Fruit fly (Drosophila melanogaster) whole organism, embryonic: ENCODE data around the gene Rai1.

ENCODE experiments used
- Bdp1 ChIP-seq: fragments of 200-800 bp; sonication (Bioruptor generic); optimal IDR thresholded peaks from 3 replicates; lab custom pipeline; 2016; ENCODE audit warnings: missing biosample characterization, missing genetic modification characterization
- C15 ChIP-seq: fragments of 200-800 bp; sonication (Bioruptor generic); IDR thresholded peaks from 3 replicates; pipeline ENCODE4 v1.3.6; 2022; ENCODE audit warnings: missing biosample characterization, missing genetic modification characterization
- CG10462 ChIP-seq: fragments of 200-800 bp; sonication (Bioruptor generic); optimal IDR thresholded peaks from 2 replicates; lab custom pipeline; 2016; ENCODE audit warnings: missing biosample characterization, missing genetic modification characterization
- CG10543 ChIP-seq: fragments of 200-800 bp; sonication (Bioruptor generic); optimal IDR thresholded peaks from 3 replicates; lab custom pipeline; 2017; ENCODE audit warnings: missing biosample characterization, mild to moderate bottlenecking, missing genetic modification characterization, moderate library complexity
- CG11093 ChIP-seq: fragments of 200-800 bp; sonication (Bioruptor generic); IDR thresholded peaks from 3 replicates; pipeline ENCODE4 v1.3.6; 2022; ENCODE audit warnings: missing biosample characterization, missing genetic modification characterization
- CG11456 ChIP-seq: fragments of 200-800 bp; sonication (Bioruptor generic); IDR thresholded peaks from 3 replicates; pipeline ENCODE4 v1.3.6; 2022; ENCODE audit warnings: missing biosample characterization, missing genetic modification characterization
- CG11560 ChIP-seq: fragments of 200-800 bp; sonication (Bioruptor generic); IDR thresholded peaks from 3 replicates; pipeline ENCODE4 v1.3.6; 2022; ENCODE audit warnings: missing biosample characterization, missing genetic modification characterization
- CG12942 ChIP-seq: fragments of 200-800 bp; sonication (Bioruptor generic); optimal IDR thresholded peaks from 3 replicates; lab custom pipeline; 2016; ENCODE audit warnings: missing biosample characterization, missing genetic modification characterization
- CG14050 ChIP-seq: fragments of 200-800 bp; sonication (Bioruptor generic); IDR thresholded peaks from 3 replicates; pipeline ENCODE4 v1.3.6; 2022; ENCODE audit warnings: missing biosample characterization, missing genetic modification characterization
- CG1602 ChIP-seq: fragments of 200-800 bp; sonication (Bioruptor generic); optimal IDR thresholded peaks from 3 replicates; lab custom pipeline; 2016; ENCODE audit warnings: missing biosample characterization, missing genetic modification characterization
- CG1603 ChIP-seq: fragments of 200-800 bp; sonication (Bioruptor generic); optimal IDR thresholded peaks from 2 replicates; lab custom pipeline; 2019; ENCODE audit warnings: missing biosample characterization, mild to moderate bottlenecking, missing genetic modification characterization, moderate library complexity
- CG16813 ChIP-seq: fragments of 200-800 bp; sonication (Bioruptor generic); IDR thresholded peaks from 3 replicates; pipeline ENCODE4 v1.3.6; 2022; ENCODE audit warnings: missing biosample characterization, missing genetic modification characterization; ENCODE audit not compliant: partially characterized antibody
- CG17385 ChIP-seq: fragments of 200-800 bp; sonication (Bioruptor generic); optimal IDR thresholded peaks from 3 replicates; lab custom pipeline; 2018; ENCODE audit warnings: missing biosample characterization, mild to moderate bottlenecking, missing genetic modification characterization
- CG31365 ChIP-seq: fragments of 200-800 bp; sonication (Bioruptor generic); optimal IDR thresholded peaks from 2 replicates; lab custom pipeline; 2018; ENCODE audit warnings: missing biosample characterization, mild to moderate bottlenecking, missing genetic modification characterization
- CG31441 ChIP-seq: fragments of 200-800 bp; sonication (Bioruptor generic); IDR thresholded peaks from 2 replicates; pipeline ENCODE4 v1.3.6; 2022; ENCODE audit warnings: missing biosample characterization, missing genetic modification characterization
- CG4360 ChIP-seq: fragments of 200-800 bp; sonication (Bioruptor generic); IDR thresholded peaks from 2 replicates; pipeline ENCODE4 v1.3.6; 2022; ENCODE audit warnings: missing biosample characterization, missing genetic modification characterization
- HLH3B ChIP-seq: fragments of 200-800 bp; sonication (Bioruptor generic); IDR thresholded peaks from 2 replicates; pipeline ENCODE4 v1.3.6; 2022; ENCODE audit warnings: missing biosample characterization, missing genetic modification characterization
- Hmx ChIP-seq: fragments of 200-800 bp; sonication (Bioruptor generic); optimal IDR thresholded peaks from 2 replicates; lab custom pipeline; 2016; ENCODE audit warnings: missing biosample characterization, missing genetic modification characterization
- Kr ChIP-seq: fragments of 200-800 bp; sonication (Bioruptor generic); optimal IDR thresholded peaks from 2 replicates; lab custom pipeline; 2017; ENCODE audit warnings: missing biosample characterization, mild to moderate bottlenecking, missing genetic modification characterization
- Mes4 ChIP-seq: fragments of 200-800 bp; sonication (Bioruptor generic); optimal IDR thresholded peaks from 2 replicates; lab custom pipeline; 2016; ENCODE audit warnings: missing biosample characterization, missing genetic modification characterization
- Myb ChIP-seq: fragments of 200-800 bp; sonication (Bioruptor generic); optimal IDR thresholded peaks from 2 replicates; lab custom pipeline; 2016; ENCODE audit warnings: missing biosample characterization, missing genetic modification characterization
- Scr ChIP-seq: fragments of 200-800 bp; sonication (Bioruptor generic); IDR thresholded peaks from 2 replicates; pipeline ENCODE4 v1.3.6; 2022; ENCODE audit warnings: missing biosample characterization, missing genetic modification characterization; ENCODE audit not compliant: partially characterized antibody
- Sox100B ChIP-seq: fragments of 200-800 bp; sonication (Bioruptor generic); optimal IDR thresholded peaks from 3 replicates; lab custom pipeline; 2018; ENCODE audit warnings: missing biosample characterization, mild to moderate bottlenecking, missing genetic modification characterization
- ato ChIP-seq: fragments of 200-800 bp; sonication (Bioruptor generic); IDR thresholded peaks from 2 replicates; pipeline ENCODE4 v1.3.6; 2022; ENCODE audit warnings: missing biosample characterization, missing genetic modification characterization; ENCODE audit not compliant: partially characterized antibody
- cas ChIP-seq: fragments of 200-800 bp; sonication (Bioruptor generic); IDR thresholded peaks from 2 replicates; pipeline ENCODE4 v1.3.6; 2022; ENCODE audit warnings: missing biosample characterization, missing genetic modification characterization
- caup ChIP-seq: fragments of 200-800 bp; sonication (Bioruptor generic); optimal IDR thresholded peaks from 3 replicates; lab custom pipeline; 2017; ENCODE audit warnings: missing biosample characterization, mild to moderate bottlenecking, missing genetic modification characterization, moderate library complexity; ENCODE audit not compliant: severe bottlenecking
- ci ChIP-seq: fragments of 200-800 bp; sonication (Bioruptor generic); IDR thresholded peaks from 3 replicates; pipeline ENCODE4 v1.3.6; 2022; ENCODE audit warnings: missing biosample characterization, missing genetic modification characterization
- dmrt11E ChIP-seq: fragments of 200-800 bp; sonication (Bioruptor generic); optimal IDR thresholded peaks from 3 replicates; lab custom pipeline; 2018; ENCODE audit warnings: missing biosample characterization, mild to moderate bottlenecking, missing genetic modification characterization, moderate library complexity
- eyg ChIP-seq: fragments of 200-800 bp; sonication (Bioruptor generic); optimal IDR thresholded peaks from 3 replicates; lab custom pipeline; 2016; ENCODE audit warnings: missing biosample characterization, missing genetic modification characterization
- fd96Cb ChIP-seq: fragments of 200-800 bp; sonication (Bioruptor generic); optimal IDR thresholded peaks from 2 replicates; lab custom pipeline; 2018; ENCODE audit warnings: missing biosample characterization, mild to moderate bottlenecking, missing genetic modification characterization, moderate library complexity
- gcm2 ChIP-seq: fragments of 200-800 bp; sonication (Bioruptor generic); optimal IDR thresholded peaks from 2 replicates; lab custom pipeline; 2016; ENCODE audit warnings: missing biosample characterization, missing genetic modification characterization
- gfzf ChIP-seq: fragments of 200-800 bp; sonication (Bioruptor generic); optimal IDR thresholded peaks from 2 replicates; lab custom pipeline; 2016; ENCODE audit warnings: missing biosample characterization, mild to moderate bottlenecking, missing genetic modification characterization, moderate library complexity
- h ChIP-seq: fragments of >200 bp; optimal IDR thresholded peaks from 2 replicates; lab custom pipeline; 2017
- hb ChIP-seq: fragments of 200-800 bp; sonication (Bioruptor generic); IDR thresholded peaks from 3 replicates; pipeline ENCODE4 v1.3.6; 2022; ENCODE audit warnings: missing biosample characterization, missing genetic modification characterization; ENCODE audit not compliant: partially characterized antibody
- kah ChIP-seq: fragments of 200-800 bp; sonication (Bioruptor generic); optimal IDR thresholded peaks from 2 replicates; lab custom pipeline; 2018; ENCODE audit warnings: missing biosample characterization, mild to moderate bottlenecking, missing genetic modification characterization
- lbe ChIP-seq: fragments of 200-800 bp; sonication (Bioruptor generic); optimal IDR thresholded peaks from 2 replicates; lab custom pipeline; 2016; ENCODE audit warnings: missing biosample characterization, mild to moderate bottlenecking, missing genetic modification characterization
- mam ChIP-seq: fragments of 200-800 bp; sonication (Bioruptor generic); optimal IDR thresholded peaks from 3 replicates; lab custom pipeline; 2016; ENCODE audit warnings: missing biosample characterization, missing genetic modification characterization
- nerfin-1 ChIP-seq: fragments of 200-800 bp; sonication (Bioruptor generic); optimal IDR thresholded peaks from 3 replicates; lab custom pipeline; 2019; ENCODE audit warnings: missing biosample characterization, mild to moderate bottlenecking, missing genetic modification characterization, moderate library complexity
- nerfin-2 ChIP-seq: fragments of 200-800 bp; sonication (Bioruptor generic); IDR thresholded peaks from 2 replicates; pipeline ENCODE4 v1.3.6; 2022; ENCODE audit warnings: missing biosample characterization, missing genetic modification characterization; ENCODE audit not compliant: partially characterized antibody
- nmo ChIP-seq: fragments of 200-800 bp; sonication (Bioruptor generic); optimal IDR thresholded peaks from 2 replicates; lab custom pipeline; 2018; ENCODE audit warnings: missing biosample characterization, mild to moderate bottlenecking, missing genetic modification characterization, moderate library complexity
- onecut ChIP-seq: fragments of 200-800 bp; sonication (Bioruptor generic); IDR thresholded peaks from 2 replicates; pipeline ENCODE4 v1.3.6; 2022; ENCODE audit warnings: missing biosample characterization, missing genetic modification characterization
- p53 ChIP-seq: fragments of 200-800 bp; sonication (Bioruptor generic); optimal IDR thresholded peaks from 2 replicates; lab custom pipeline; 2016; ENCODE audit warnings: missing biosample characterization, missing genetic modification characterization
- prd ChIP-seq, 3 experiments: fragments of >200 bp in 2 of 3; fragments of 200-800 bp in 1 of 3; sonication (Bioruptor generic) in 1 of 3; optimal IDR thresholded peaks in 2 of 3; IDR thresholded peaks in 1 of 3; 2 replicates in 2 of 3; 3 replicates in 1 of 3; pipeline versions ENCODE4 v1.3.6 to Lab custom; 2017 to 2022; ENCODE audit warnings: missing biosample characterization in 1 of 3, missing genetic modification characterization in 1 of 3
- pum ChIP-seq: fragments of 200-800 bp; sonication (Bioruptor generic); optimal IDR thresholded peaks from 2 replicates; lab custom pipeline; 2016; ENCODE audit warnings: missing biosample characterization, missing genetic modification characterization
- sens-2 ChIP-seq: fragments of 200-800 bp; sonication (Bioruptor generic); IDR thresholded peaks from 2 replicates; pipeline ENCODE4 v1.3.6; 2022; ENCODE audit warnings: missing biosample characterization, missing genetic modification characterization
- sna ChIP-seq: fragments of 200-800 bp; sonication (Bioruptor generic); IDR thresholded peaks from 2 replicates; pipeline ENCODE4 v1.3.6; 2022; ENCODE audit warnings: missing biosample characterization, missing genetic modification characterization; ENCODE audit not compliant: partially characterized antibody
- stwl ChIP-seq: fragments of 200-800 bp; sonication (Bioruptor generic); optimal IDR thresholded peaks from 3 replicates; lab custom pipeline; 2018; ENCODE audit warnings: missing biosample characterization, mild to moderate bottlenecking, missing genetic modification characterization, moderate library complexity
- ttk ChIP-seq: fragments of 200-800 bp; sonication (Bioruptor generic); IDR thresholded peaks from 2 replicates; pipeline ENCODE4 v2.1.2; 2022; ENCODE audit warnings: missing biosample characterization, missing genetic modification characterization

Rai1 gene

dm6 chrX:16803299-16803698, at the start of gene Rai1, which contains the start of gene CG13005 (continued):
- TF ChIP-seq CG17385 (GFP tag; lab: Kevin White, UChicago) (no peak), dmrt11E (tag; lab: Kevin White, UChicago) (no peak), Scr (GFP tag; lab: Robert Waterston, UW) (peak; percentile 89), ci (no peak), CG16813 (GFP tag; lab: Robert Waterston, UW) (peak; percentile 80), CG4360 (GFP tag; lab: Robert Waterston, UW) (no peak), CG10462 (no peak), CG14050 (GFP tag; lab: Robert Waterston, UW) (no peak), Mes4 (GFP tag; lab: Kevin White, UChicago) (no peak), Hmx (GFP tag; lab: Kevin White, UChicago) (no peak), CG1602 (GFP tag; lab: Kevin White, UChicago) (no peak), nerfin-1 (tag; lab: Kevin White, UChicago) (no peak), hb (GFP tag; lab: Robert Waterston, UW) (peak; percentile 76), sna (GFP tag; lab: Robert Waterston, UW) (peak; percentile 83), Kr (GFP tag; lab: Kevin White, UChicago) (no peak), stwl (peak; percentile 57), h (lab: Kevin White, UChicago) (no peak), CG11093 (GFP tag; lab: Robert Waterston, UW) (no peak), Bdp1 (GFP tag; lab: Kevin White, UChicago) (no peak), Sox100B (GFP tag; lab: Kevin White, UChicago) (no peak), p53 (GFP tag; lab: Kevin White, UChicago) (no peak), nerfin-2 (GFP tag; lab: Robert Waterston, UW) (peak; percentile 72), gcm2 (GFP tag; lab: Kevin White, UChicago) (no peak), prd (optimal IDR thresholded peaks at IDR 0.05; lab: Kevin White, UChicago) (no peak), prd (GFP tag; IDR thresholded peaks at IDR 0.05; lab: Robert Waterston, UW) (no peak), mam (no peak), Myb (GFP tag; lab: Kevin White, UChicago) (peak; percentile 15), CG12942 (GFP tag; lab: Kevin White, UChicago) (no peak), CG11456 (GFP tag; lab: Robert Waterston, UW) (no peak), sens-2 (no peak), caup (GFP tag; lab: Kevin White, UChicago) (no peak), ato (GFP tag; lab: Robert Waterston, UW) (peak; percentile 72), C15 (no peak), nmo (peak; percentile 4), cas (no peak), ttk (no peak), gfzf (GFP tag; lab: Kevin White, UChicago) (peak; percentile 63), eyg (GFP tag; lab: Kevin White, UChicago) (no peak), CG1603 (tag; lab: Kevin White, UChicago) (peak; percentile 28), lbe (GFP tag; lab: Kevin White, UChicago) (no peak), CG10543 (GFP tag; lab: Kevin White, UChicago) (no peak), CG11560 (tag; lab: Robert Waterston, UW) (no peak), HLH3B (GFP tag; lab: Robert Waterston, UW) (no peak), fd96Cb (tag; lab: Kevin White, UChicago) (no peak), CG31441 (GFP tag; lab: Robert Waterston, UW) (no peak), kah (no peak), pum (GFP tag; lab: Kevin White, UChicago) (no peak), CG31365 (tag; lab: Kevin White, UChicago) (no peak), onecut (GFP tag; lab: Robert Waterston, UW) (no peak)
